Fruit fly (Drosophila melanogaster): ENCODE measurements around the gene Srg3.

- no peak for TF ChIP-seq CG16779 (tag; optimal IDR thresholded peaks at IDR 0.05)
- no peak for TF ChIP-seq CG8119 (GFP tag; IDR thresholded peaks at IDR 0.05)
- TF ChIP-seq ss (GFP tag; optimal IDR thresholded peaks at IDR 0.05): no peak
- TF ChIP-seq net (GFP tag; optimal IDR thresholded peaks at IDR 0.05): no peak
- no peak for TF ChIP-seq Sox102F (GFP tag; optimal IDR thresholded peaks at IDR 0.05)
Observed at dm6 chr3L:9400697-9401353, 42.2 kb upstream of the Srg3 start.

All from whole organism, prepupa.